Worm (Caenorhabditis elegans): Measurements from ENCODE around the gene grl-23.

- no peak for TF ChIP-seq lin-39 (tag; optimal IDR thresholded peaks at IDR 0.05)
- no peak for TF ChIP-seq isw-1 (GFP tag; IDR thresholded peaks at IDR 0.05)
- TF ChIP-seq aly-2 (tag; optimal IDR thresholded peaks at IDR 0.05), result no peak
- no peak for TF ChIP-seq ztf-11 (tag; optimal IDR thresholded peaks at IDR 0.05)
- TF ChIP-seq ets-5 (GFP tag; IDR thresholded peaks at IDR 0.05), result no peak
- TF ChIP-seq jun-1 (tag; optimal IDR thresholded peaks at IDR 0.05), result no peak
- TF ChIP-seq fos-1 (tag; optimal IDR thresholded peaks at IDR 0.05), result no peak
- TF ChIP-seq elt-3 (tag; optimal IDR thresholded peaks at IDR 0.05), result no peak
- TF ChIP-seq unc-62 (GFP tag; optimal IDR thresholded peaks at IDR 0.05), result no peak
- no peak for TF ChIP-seq dpl-1 (GFP tag; optimal IDR thresholded peaks at IDR 0.05)
- no peak for TF ChIP-seq zip-4 (GFP tag; optimal IDR thresholded peaks at IDR 0.05)
- TF ChIP-seq ces-1 (GFP tag; optimal IDR thresholded peaks at IDR 0.05), result no peak
Observed at ce11 chrV:12596196-12596595, 19.5 kb upstream of the grl-23 start, which contains the start of gene mma-1.
